Fruit fly (Drosophila melanogaster) whole organism, embryonic: Measurements from ENCODE around the gene Datp.

Experiments used
- CG3163 ChIP-seq: fragments of 200-800 bp; sonication (Bioruptor generic); optimal IDR thresholded peaks from 3 replicates; lab custom pipeline; 2016; ENCODE audit warnings: missing biosample characterization, missing genetic modification characterization
- CG34376 ChIP-seq: fragments of 200-800 bp; sonication (Bioruptor generic); optimal IDR thresholded peaks from 2 replicates; lab custom pipeline; 2018; ENCODE audit warnings: missing biosample characterization, mild to moderate bottlenecking, missing genetic modification characterization
- Dad ChIP-seq: fragments of 200-800 bp; sonication (Bioruptor generic); optimal IDR thresholded peaks from 3 replicates; lab custom pipeline; 2016; ENCODE audit warnings: missing biosample characterization, missing genetic modification characterization
- MTF-1 ChIP-seq: fragments of 200-800 bp; sonication (Bioruptor generic); optimal IDR thresholded peaks from 2 replicates; lab custom pipeline; 2018; ENCODE audit warnings: missing biosample characterization, mild to moderate bottlenecking, missing genetic modification characterization, borderline replicate concordance
- Myb ChIP-seq: fragments of 200-800 bp; sonication (Bioruptor generic); optimal IDR thresholded peaks from 2 replicates; lab custom pipeline; 2016; ENCODE audit warnings: missing biosample characterization, missing genetic modification characterization
- NC2α ChIP-seq: fragments of 200-800 bp; sonication (Bioruptor generic); optimal IDR thresholded peaks from 2 replicates; lab custom pipeline; 2016; ENCODE audit warnings: missing biosample characterization, missing genetic modification characterization
- Vsx1 ChIP-seq: fragments of 200-800 bp; sonication (Bioruptor generic); optimal IDR thresholded peaks from 2 replicates; lab custom pipeline; 2017; ENCODE audit warnings: missing biosample characterization, mild to moderate bottlenecking, missing genetic modification characterization, missing genetic modification reagents
- ac ChIP-seq: fragments of 200-800 bp; sonication (Bioruptor generic); optimal IDR thresholded peaks from 3 replicates; lab custom pipeline; 2017; ENCODE audit warnings: missing biosample characterization, mild to moderate bottlenecking, missing genetic modification characterization
- croc ChIP-seq: fragments of 200-800 bp; sonication (Bioruptor generic); conservative IDR thresholded peaks from 3 replicates; pipeline ENCODE4 v1.3.6; 2022; ENCODE audit warnings: missing biosample characterization, missing genetic modification characterization
- fd96Cb ChIP-seq: fragments of 200-800 bp; sonication (Bioruptor generic); optimal IDR thresholded peaks from 2 replicates; lab custom pipeline; 2018; ENCODE audit warnings: missing biosample characterization, mild to moderate bottlenecking, missing genetic modification characterization, moderate library complexity
- pb ChIP-seq: fragments of 200-800 bp; sonication (Bioruptor generic); optimal IDR thresholded peaks from 3 replicates; lab custom pipeline; 2016; ENCODE audit warnings: missing biosample characterization, missing genetic modification characterization
- sisA ChIP-seq: fragments of 200-800 bp; sonication (Bioruptor generic); IDR thresholded peaks from 2 replicates; pipeline ENCODE4 v1.3.6; 2022; ENCODE audit warnings: missing biosample characterization, missing genetic modification characterization

dm6 chr2L:9907320-9908256, 31.0 kb downstream of the Datp start:
- TF ChIP-seq Myb (GFP tag; lab: Kevin White, UChicago), result no peak
- no peak for TF ChIP-seq fd96Cb (tag; lab: Kevin White, UChicago)
- TF ChIP-seq CG34376 (GFP tag; lab: Kevin White, UChicago), result no peak
- no peak for TF ChIP-seq NC2α (GFP tag; lab: Kevin White, UChicago)
- TF ChIP-seq CG3163 (GFP tag; lab: Kevin White, UChicago), result no peak
- TF ChIP-seq croc (GFP tag; lab: Robert Waterston, UW), result no peak
- no peak for TF ChIP-seq Dad (GFP tag; lab: Kevin White, UChicago)
- TF ChIP-seq pb (GFP tag; lab: Kevin White, UChicago), result peak; percentile 11
- no peak for TF ChIP-seq ac
- TF ChIP-seq Vsx1 (GFP tag; lab: Kevin White, UChicago), result no peak
- TF ChIP-seq sisA (GFP tag; lab: Robert Waterston, UW), result no peak
- TF ChIP-seq MTF-1 (GFP tag; lab: Kevin White, UChicago), result no peak
